Worm (Caenorhabditis elegans) whole organism, midembryonic: ENCODE results near the gene ZK154.6.

Experiments used
- T22C8.4 ChIP-seq: fragments of 200-800 bp; sonication (Bioruptor generic); IDR thresholded peaks from 2 replicates; pipeline ENCODE4 v1.3.6; 2022; ENCODE audit warnings: missing genetic modification characterization, missing compliant biosample characterization
- cog-1 ChIP-seq: sonication (generic microtip); optimal IDR thresholded peaks from 2 replicates; lab custom pipeline; 2016; ENCODE audit warnings: missing genetic modification characterization, missing compliant biosample characterization
- flt-1 ChIP-seq: fragments of 200-800 bp; sonication (Bioruptor generic); IDR thresholded peaks from 2 replicates; pipeline ENCODE4 v1.3.6; 2022; ENCODE audit warnings: missing genetic modification characterization, missing compliant biosample characterization
- klf-2 ChIP-seq: fragments of 200-800 bp; sonication (Bioruptor generic); conservative IDR thresholded peaks from 2 replicates; pipeline ENCODE4 v1.3.6; 2022; ENCODE audit warnings: missing genetic modification reagents, missing genetic modification characterization, missing compliant biosample characterization
- med-1 ChIP-seq: sonication (generic microtip); optimal IDR thresholded peaks from 2 replicates; lab custom pipeline; 2017; ENCODE audit warnings: missing genetic modification characterization, mild to moderate bottlenecking, missing compliant biosample characterization, antibody characterized with exemption, missing genetic modification reagents; ENCODE audit not compliant: insufficient read depth
- ref-1 ChIP-seq: fragments of 200-800 bp; sonication (Bioruptor generic); conservative IDR thresholded peaks from 2 replicates; pipeline ENCODE4 v1.3.6; 2022; ENCODE audit warnings: missing genetic modification reagents, missing genetic modification characterization, missing compliant biosample characterization
- tab-1 ChIP-seq: fragments of 200-800 bp; sonication (Bioruptor generic); IDR thresholded peaks from 2 replicates; pipeline ENCODE4 v1.3.6; 2022; ENCODE audit warnings: missing genetic modification characterization, missing compliant biosample characterization
- ztf-23 ChIP-seq: fragments of 200-800 bp; sonication (Bioruptor generic); IDR thresholded peaks from 2 replicates; pipeline ENCODE4 v1.3.6; 2022; ENCODE audit warnings: missing genetic modification reagents, missing genetic modification characterization, missing compliant biosample characterization
- ztf-29 ChIP-seq: fragments of 200-800 bp; sonication (Bioruptor generic); IDR thresholded peaks from 2 replicates; pipeline ENCODE4 v1.3.6; 2022; ENCODE audit warnings: missing genetic modification reagents, missing genetic modification characterization, missing compliant biosample characterization

ZK154.6 gene

ce11 chrX:7793377-7794041, at the start of gene ZK154.6:
Gene ZK154.6 (minus strand): TSS chrX:7793563.
- no peak for TF ChIP-seq klf-2 (GFP tag; lab: Robert Waterston, UW)
- peak; percentile 59 for TF ChIP-seq T22C8.4 (GFP tag; lab: Robert Waterston, UW)
- no peak for TF ChIP-seq cog-1 (tag; lab: Kevin White, UChicago)
- no peak for TF ChIP-seq ztf-23 (GFP tag; lab: Robert Waterston, UW)

ce11 chrX:7842241-7842640, 48.9 kb upstream of the ZK154.6 start, which contains the start of gene idpp-11:
Gene idpp-11 (plus strand): TSS chrX:7842541.
- TF ChIP-seq tab-1 = no peak
- no peak for TF ChIP-seq ref-1 (GFP tag; lab: Robert Waterston, UW)
- TF ChIP-seq klf-2 (GFP tag; lab: Robert Waterston, UW) = no peak
- no peak for TF ChIP-seq ztf-23 (GFP tag; lab: Robert Waterston, UW)
- no peak for TF ChIP-seq cog-1 (tag; lab: Kevin White, UChicago)
- TF ChIP-seq ztf-29 (GFP tag; lab: Robert Waterston, UW) = no peak
- no peak for TF ChIP-seq med-1
- TF ChIP-seq T22C8.4 (GFP tag; lab: Robert Waterston, UW) = no peak
- TF ChIP-seq flt-1 (GFP tag; lab: Robert Waterston, UW) = no peak

ce11 chrX:7839989-7840388, 46.6 kb upstream of the ZK154.6 start:
- TF ChIP-seq klf-2 (GFP tag; lab: Robert Waterston, UW) = no peak
- TF ChIP-seq ztf-23 (GFP tag; lab: Robert Waterston, UW) = no peak
- TF ChIP-seq cog-1 (tag; lab: Kevin White, UChicago) = no peak
- TF ChIP-seq flt-1 (GFP tag; lab: Robert Waterston, UW) = no peak
- no peak for TF ChIP-seq T22C8.4 (GFP tag; lab: Robert Waterston, UW)

ce11 chrX:7838582-7838981, 45.2 kb upstream of the ZK154.6 start, which contains the start of gene nlp-101:
Gene nlp-101 (plus strand): TSS chrX:7838882.
- no peak for TF ChIP-seq ref-1 (GFP tag; lab: Robert Waterston, UW)
- TF ChIP-seq ztf-23 (GFP tag; lab: Robert Waterston, UW) = no peak
- TF ChIP-seq T22C8.4 (GFP tag; lab: Robert Waterston, UW) = no peak
- TF ChIP-seq flt-1 (GFP tag; lab: Robert Waterston, UW) = no peak
- TF ChIP-seq cog-1 (tag; lab: Kevin White, UChicago) = no peak
- no peak for TF ChIP-seq med-1
- TF ChIP-seq tab-1 = no peak
- no peak for TF ChIP-seq ztf-29 (GFP tag; lab: Robert Waterston, UW)
- TF ChIP-seq klf-2 (GFP tag; lab: Robert Waterston, UW) = no peak

ce11 chrX:7834117-7834516, 40.8 kb upstream of the ZK154.6 start, which contains the start of gene sul-3:
Gene sul-3 (minus strand): TSS chrX:7834217.
- TF ChIP-seq ztf-29 (GFP tag; lab: Robert Waterston, UW) = no peak
- TF ChIP-seq ztf-23 (GFP tag; lab: Robert Waterston, UW) = no peak
- TF ChIP-seq flt-1 (GFP tag; lab: Robert Waterston, UW) = no peak
- TF ChIP-seq ref-1 (GFP tag; lab: Robert Waterston, UW) = no peak
- TF ChIP-seq klf-2 (GFP tag; lab: Robert Waterston, UW) = no peak
- no peak for TF ChIP-seq tab-1
- TF ChIP-seq T22C8.4 (GFP tag; lab: Robert Waterston, UW) = no peak
- TF ChIP-seq cog-1 (tag; lab: Kevin White, UChicago) = no peak
- no peak for TF ChIP-seq med-1

ce11 chrX:7827989-7828388, 34.6 kb upstream of the ZK154.6 start:
- no peak for TF ChIP-seq ref-1 (GFP tag; lab: Robert Waterston, UW)
- no peak for TF ChIP-seq tab-1
- no peak for TF ChIP-seq klf-2 (GFP tag; lab: Robert Waterston, UW)
- no peak for TF ChIP-seq T22C8.4 (GFP tag; lab: Robert Waterston, UW)
- TF ChIP-seq med-1 = no peak
- TF ChIP-seq ztf-23 (GFP tag; lab: Robert Waterston, UW) = no peak
- TF ChIP-seq ztf-29 (GFP tag; lab: Robert Waterston, UW) = no peak
- TF ChIP-seq cog-1 (tag; lab: Kevin White, UChicago) = no peak
- TF ChIP-seq flt-1 (GFP tag; lab: Robert Waterston, UW) = no peak

- TF ChIP-seq ref-1 (GFP tag; lab: Robert Waterston, UW) = no peak
Observed at ce11 chrX:7826590-7827260, 33.4 kb upstream of the ZK154.6 start.

ce11 chrX:7825707-7826106, 32.3 kb upstream of the ZK154.6 start:
- TF ChIP-seq cog-1 (tag; lab: Kevin White, UChicago) (peak; percentile 42), flt-1 (GFP tag; lab: Robert Waterston, UW) (peak; percentile 45; the same call in 1 of the 2 replicates), ztf-29 (GFP tag; lab: Robert Waterston, UW) (no peak; the same call in 1 of the 2 replicates)

ce11 chrX:7823108-7823704, 29.8 kb upstream of the ZK154.6 start, which contains the start of gene eef-1A.2:
Gene eef-1A.2 (plus strand): TSS chrX:7823654.
- TF ChIP-seq med-1 = no peak
- peak; percentile 100 for TF ChIP-seq ztf-23 (GFP tag; lab: Robert Waterston, UW)
- peak; percentile 79 for TF ChIP-seq tab-1
- TF ChIP-seq klf-2 (GFP tag; lab: Robert Waterston, UW) = no peak
- peak; percentile 38; the same call in 1 of the 2 replicates for TF ChIP-seq flt-1 (GFP tag; lab: Robert Waterston, UW)
- no peak for TF ChIP-seq ztf-29 (GFP tag; lab: Robert Waterston, UW)
- TF ChIP-seq T22C8.4 (GFP tag; lab: Robert Waterston, UW) = no peak
- no peak for TF ChIP-seq ref-1 (GFP tag; lab: Robert Waterston, UW)
- peak; percentile 92 for TF ChIP-seq cog-1 (tag; lab: Kevin White, UChicago)
